Fruit fly (Drosophila melanogaster) whole organism, adult: ENCODE data around the gene Irbp.
A peak's percentile ranks its signal among the peaks of the same experiment; 100 is the strongest.

Source experiments
- CG11617 ChIP-seq: fragments of 200-800 bp; sonication (Bioruptor generic); optimal IDR thresholded peaks from 2 replicates; lab custom pipeline; 2017; ENCODE audit warnings: mild to moderate bottlenecking, missing biosample characterization, missing genetic modification reagents, missing genetic modification characterization
- CG12768 ChIP-seq: fragments of 200-800 bp; sonication (Bioruptor generic); optimal IDR thresholded peaks from 2 replicates; lab custom pipeline; 2017; ENCODE audit warnings: missing biosample characterization, missing genetic modification characterization, mild to moderate bottlenecking, moderate library complexity, missing genetic modification reagents
- CG14711 ChIP-seq: fragments of 200-800 bp; sonication (Bioruptor generic); optimal IDR thresholded peaks from 2 replicates; lab custom pipeline; 2018; ENCODE audit warnings: missing biosample characterization, mild to moderate bottlenecking, missing genetic modification characterization, moderate library complexity
- CG1620 ChIP-seq: fragments of 200-800 bp; sonication (Bioruptor generic); optimal IDR thresholded peaks from 2 replicates; lab custom pipeline; 2016; ENCODE audit warnings: missing biosample characterization, missing genetic modification characterization
- CG33017 ChIP-seq: fragments of 200-800 bp; sonication (Bioruptor generic); optimal IDR thresholded peaks from 2 replicates; lab custom pipeline; 2018; ENCODE audit warnings: missing biosample characterization, mild to moderate bottlenecking, missing genetic modification characterization, moderate library complexity
- CG5204 ChIP-seq: fragments of 200-800 bp; sonication (Bioruptor generic); optimal IDR thresholded peaks from 2 replicates; lab custom pipeline; 2016; ENCODE audit warnings: missing biosample characterization, missing genetic modification characterization
- CG7045 ChIP-seq: fragments of 200-800 bp; sonication (Bioruptor generic); optimal IDR thresholded peaks from 2 replicates; lab custom pipeline; 2017; ENCODE audit warnings: missing biosample characterization, mild to moderate bottlenecking, missing genetic modification characterization
- CG7101 ChIP-seq: fragments of 200-800 bp; sonication (Bioruptor generic); optimal IDR thresholded peaks from 2 replicates; lab custom pipeline; 2018; ENCODE audit warnings: missing biosample characterization, mild to moderate bottlenecking, missing genetic modification characterization, moderate library complexity
- Clk ChIP-seq: fragments of 200-800 bp; sonication (Bioruptor generic); optimal IDR thresholded peaks from 2 replicates; lab custom pipeline; 2017; ENCODE audit warnings: missing biosample characterization, missing genetic modification characterization
- Crg-1 ChIP-seq: fragments of 200-800 bp; sonication (Bioruptor generic); optimal IDR thresholded peaks from 2 replicates; lab custom pipeline; 2016; ENCODE audit warnings: missing biosample characterization, missing genetic modification characterization
- Hr96 ChIP-seq: fragments of 200-800 bp; sonication (Bioruptor generic); optimal IDR thresholded peaks from 2 replicates; lab custom pipeline; 2016; ENCODE audit warnings: missing biosample characterization, missing genetic modification characterization
- Mnt ChIP-seq: fragments of 200-800 bp; sonication (Bioruptor generic); optimal IDR thresholded peaks from 2 replicates; lab custom pipeline; 2016; ENCODE audit warnings: missing biosample characterization, mild to moderate bottlenecking, missing genetic modification characterization
- bab1 ChIP-seq: fragments of 200-800 bp; sonication (Bioruptor generic); optimal IDR thresholded peaks from 3 replicates; lab custom pipeline; 2019; ENCODE audit warnings: missing biosample characterization, mild to moderate bottlenecking, missing genetic modification characterization, moderate library complexity
- cic ChIP-seq: fragments of 200-800 bp; sonication (Bioruptor generic); optimal IDR thresholded peaks from 2 replicates; lab custom pipeline; 2017; ENCODE audit warnings: missing biosample characterization, mild to moderate bottlenecking, missing genetic modification characterization, moderate library complexity
- cnc ChIP-seq, 2 experiments: fragments of >200 bp; optimal IDR thresholded peaks; 2 replicates each; lab custom pipeline; 2017
- kay ChIP-seq: fragments of 200-800 bp; sonication (Bioruptor generic); peaks from one replicate; lab custom pipeline; 2016; ENCODE audit warnings: missing biosample characterization, missing genetic modification characterization, borderline replicate concordance
- ovo ChIP-seq: fragments of 200-800 bp; sonication (Bioruptor generic); optimal IDR thresholded peaks from 2 replicates; lab custom pipeline; 2016; ENCODE audit warnings: missing biosample characterization, missing genetic modification characterization
- pad ChIP-seq: fragments of 200-800 bp; sonication (Bioruptor generic); optimal IDR thresholded peaks from 3 replicates; lab custom pipeline; 2017; ENCODE audit warnings: missing biosample characterization, missing genetic modification characterization, mild to moderate bottlenecking, moderate library complexity, missing genetic modification reagents
- tj ChIP-seq: fragments of 200-800 bp; sonication (Bioruptor generic); optimal IDR thresholded peaks from 3 replicates; lab custom pipeline; 2017; ENCODE audit warnings: missing biosample characterization, mild to moderate bottlenecking, missing genetic modification characterization, moderate library complexity
- toe ChIP-seq: fragments of 200-800 bp; sonication (Bioruptor generic); optimal IDR thresholded peaks from 2 replicates; lab custom pipeline; 2016; ENCODE audit warnings: missing biosample characterization, missing genetic modification characterization

Gene Irbp

dm6 chr3R:11451207-11451841 lies 41.5 kb downstream of the Irbp start, which contains the start of gene sals:
TSS of gene sals (minus strand) at chr3R:11451791.
- no peak for TF ChIP-seq toe
- no peak for TF ChIP-seq Clk (GFP tag; lab: Kevin White, UChicago)
- no peak for TF ChIP-seq CG14711 (tag; lab: Kevin White, UChicago)
- TF ChIP-seq cnc (optimal IDR thresholded peaks at IDR 0.05; lab: Kevin White, UChicago) = no peak
- TF ChIP-seq CG33017 (tag; lab: Kevin White, UChicago) = no peak
- no peak for TF ChIP-seq kay (GFP tag; lab: Kevin White, UChicago)
- no peak for TF ChIP-seq cic
- TF ChIP-seq CG12768 = no peak
- no peak for TF ChIP-seq CG1620 (GFP tag; lab: Kevin White, UChicago)
- no peak for TF ChIP-seq Mnt (GFP tag; lab: Kevin White, UChicago)
- TF ChIP-seq Hr96 (GFP tag; lab: Kevin White, UChicago) = no peak
- no peak for TF ChIP-seq Crg-1 (GFP tag; lab: Kevin White, UChicago)
- no peak for TF ChIP-seq CG7045 (GFP tag; lab: Kevin White, UChicago)
- TF ChIP-seq CG7101 (tag; lab: Kevin White, UChicago) = no peak
- TF ChIP-seq CG11617 (GFP tag; lab: Kevin White, UChicago) = no peak
- no peak for TF ChIP-seq bab1 (GFP tag; lab: Kevin White, UChicago)
- no peak for TF ChIP-seq pad
- TF ChIP-seq tj (GFP tag; lab: Kevin White, UChicago) = no peak
- TF ChIP-seq ovo (GFP tag; lab: Kevin White, UChicago) = no peak
- TF ChIP-seq CG5204 (GFP tag; lab: Kevin White, UChicago) = no peak

- no peak for TF ChIP-seq kay (GFP tag; lab: Kevin White, UChicago)
- TF ChIP-seq ovo (GFP tag; lab: Kevin White, UChicago) = no peak
- TF ChIP-seq cnc (optimal IDR thresholded peaks at IDR 0.05; lab: Kevin White, UChicago) = no peak
- no peak for TF ChIP-seq cic
- TF ChIP-seq CG5204 (GFP tag; lab: Kevin White, UChicago) = no peak
- TF ChIP-seq bab1 (GFP tag; lab: Kevin White, UChicago) = no peak
- TF ChIP-seq toe = no peak
- no peak for TF ChIP-seq pad
- no peak for TF ChIP-seq CG11617 (GFP tag; lab: Kevin White, UChicago)
- TF ChIP-seq Mnt (GFP tag; lab: Kevin White, UChicago) = no peak
- no peak for TF ChIP-seq CG33017 (tag; lab: Kevin White, UChicago)
- no peak for TF ChIP-seq CG14711 (tag; lab: Kevin White, UChicago)
- no peak for TF ChIP-seq Clk (GFP tag; lab: Kevin White, UChicago)
- TF ChIP-seq tj (GFP tag; lab: Kevin White, UChicago) = no peak
- TF ChIP-seq Hr96 (GFP tag; lab: Kevin White, UChicago) = no peak
- no peak for TF ChIP-seq Crg-1 (GFP tag; lab: Kevin White, UChicago)
- no peak for TF ChIP-seq CG12768
- TF ChIP-seq CG7045 (GFP tag; lab: Kevin White, UChicago) = no peak
- no peak for TF ChIP-seq CG1620 (GFP tag; lab: Kevin White, UChicago)
Measured at dm6 chr3R:11452041-11452440, 42.2 kb downstream of the Irbp start.

- TF ChIP-seq CG14711 (tag; lab: Kevin White, UChicago) (peak; percentile 55), pad (peak; percentile 61), cic (peak; percentile 57), Mnt (GFP tag; lab: Kevin White, UChicago) (no peak), cnc (optimal IDR thresholded peaks at IDR 0.05; lab: Kevin White, UChicago) (peak; percentile 69 to 92), kay (GFP tag; lab: Kevin White, UChicago) (peak; percentile 87), CG33017 (tag; lab: Kevin White, UChicago) (peak; percentile 78), CG7045 (GFP tag; lab: Kevin White, UChicago) (peak; percentile 56), CG11617 (GFP tag; lab: Kevin White, UChicago) (peak; percentile 73), Clk (GFP tag; lab: Kevin White, UChicago) (peak; percentile 49), CG7101 (tag; lab: Kevin White, UChicago) (peak; percentile 68), Hr96 (GFP tag; lab: Kevin White, UChicago) (peak; percentile 25), Crg-1 (GFP tag; lab: Kevin White, UChicago) (no peak), tj (GFP tag; lab: Kevin White, UChicago) (peak; percentile 71), CG1620 (GFP tag; lab: Kevin White, UChicago) (peak; percentile 34), ovo (GFP tag; lab: Kevin White, UChicago) (peak; percentile 48), toe (peak; percentile 46), CG12768 (peak; percentile 64), CG5204 (GFP tag; lab: Kevin White, UChicago) (peak; percentile 58), bab1 (GFP tag; lab: Kevin White, UChicago) (peak; percentile 81)
Measured at dm6 chr3R:11454210-11454904, 44.5 kb downstream of the Irbp start.

- TF ChIP-seq bab1 (GFP tag; lab: Kevin White, UChicago) = no peak
- TF ChIP-seq cnc (optimal IDR thresholded peaks at IDR 0.05; lab: Kevin White, UChicago) = no peak
- no peak for TF ChIP-seq ovo (GFP tag; lab: Kevin White, UChicago)
- no peak for TF ChIP-seq Crg-1 (GFP tag; lab: Kevin White, UChicago)
- TF ChIP-seq Mnt (GFP tag; lab: Kevin White, UChicago) = no peak
- TF ChIP-seq CG12768 = no peak
- TF ChIP-seq tj (GFP tag; lab: Kevin White, UChicago) = no peak
- no peak for TF ChIP-seq toe
- no peak for TF ChIP-seq CG5204 (GFP tag; lab: Kevin White, UChicago)
- TF ChIP-seq CG7045 (GFP tag; lab: Kevin White, UChicago) = no peak
Measured at dm6 chr3R:11456539-11456938, 46.7 kb downstream of the Irbp start.

- TF ChIP-seq bab1 (GFP tag; lab: Kevin White, UChicago) (no peak), kay (GFP tag; lab: Kevin White, UChicago) (peak; percentile 14), Clk (GFP tag; lab: Kevin White, UChicago) (no peak), CG7101 (tag; lab: Kevin White, UChicago) (no peak)
Measured at dm6 chr3R:11457286-11457685, 47.4 kb downstream of the Irbp start.
